Fruit fly (Drosophila melanogaster) whole organism, embryonic: ENCODE data around the gene dah.
A peak's percentile ranks its signal among the peaks of the same experiment; 100 is the strongest.

Source experiments
- Abd-B ChIP-seq: fragments of 200-800 bp; sonication (Bioruptor generic); optimal IDR thresholded peaks from 2 replicates; lab custom pipeline; 2018; ENCODE audit warnings: missing biosample characterization, mild to moderate bottlenecking, missing genetic modification characterization, moderate library complexity
- Atf-2 ChIP-seq: fragments of 200-800 bp; sonication (Bioruptor generic); optimal IDR thresholded peaks from 2 replicates; lab custom pipeline; 2016; ENCODE audit warnings: missing biosample characterization, missing genetic modification characterization
- B-H1 ChIP-seq: fragments of 200-800 bp; sonication (Bioruptor generic); IDR thresholded peaks from 3 replicates; pipeline ENCODE4 v1.3.6; 2022; ENCODE audit warnings: missing biosample characterization, missing genetic modification characterization
- C15 ChIP-seq: fragments of 200-800 bp; sonication (Bioruptor generic); IDR thresholded peaks from 3 replicates; pipeline ENCODE4 v1.3.6; 2022; ENCODE audit warnings: missing biosample characterization, missing genetic modification characterization
- CG11456 ChIP-seq: fragments of 200-800 bp; sonication (Bioruptor generic); IDR thresholded peaks from 3 replicates; pipeline ENCODE4 v1.3.6; 2022; ENCODE audit warnings: missing biosample characterization, missing genetic modification characterization
- CG12155 ChIP-seq: fragments of 200-800 bp; sonication (Bioruptor generic); optimal IDR thresholded peaks from 3 replicates; lab custom pipeline; 2016; ENCODE audit warnings: missing biosample characterization, missing genetic modification characterization
- CG12236 ChIP-seq: fragments of 200-800 bp; sonication (Bioruptor generic); optimal IDR thresholded peaks from 2 replicates; lab custom pipeline; 2016; ENCODE audit warnings: missing biosample characterization, missing genetic modification characterization
- CG13287 ChIP-seq: fragments of 200-800 bp; sonication (Bioruptor generic); IDR thresholded peaks from 2 replicates; pipeline ENCODE4 v1.3.6; 2022; ENCODE audit warnings: missing biosample characterization, missing genetic modification characterization; ENCODE audit not compliant: partially characterized antibody
- CG14014 ChIP-seq: fragments of 200-800 bp; sonication (Bioruptor generic); IDR thresholded peaks from 2 replicates; pipeline ENCODE4 v1.3.6; 2022; ENCODE audit warnings: missing biosample characterization, missing genetic modification characterization
- CG2202 ChIP-seq: fragments of 200-800 bp; sonication (Bioruptor generic); optimal IDR thresholded peaks from 2 replicates; lab custom pipeline; 2018; ENCODE audit warnings: missing biosample characterization, mild to moderate bottlenecking, missing genetic modification characterization
- CG30020 ChIP-seq: fragments of 200-800 bp; optimal IDR thresholded peaks from 2 replicates; lab custom pipeline; 2019; ENCODE audit warnings: missing biosample characterization, mild to moderate bottlenecking, missing genetic modification characterization, moderate library complexity
- CG31224 ChIP-seq: fragments of 200-800 bp; sonication (Bioruptor generic); IDR thresholded peaks from 2 replicates; pipeline ENCODE4 v1.3.6; 2022; ENCODE audit warnings: missing biosample characterization, missing genetic modification characterization
- CG32772 ChIP-seq: fragments of 200-800 bp; sonication (Bioruptor generic); IDR thresholded peaks from 2 replicates; pipeline ENCODE4 v1.3.6; 2022; ENCODE audit warnings: missing biosample characterization, missing genetic modification characterization
- CG3847 ChIP-seq: fragments of 200-800 bp; sonication (Bioruptor generic); IDR thresholded peaks from 2 replicates; pipeline ENCODE4 v1.3.6; 2022; ENCODE audit warnings: missing biosample characterization, missing genetic modification characterization
- CG3995 ChIP-seq: fragments of 200-800 bp; sonication (Bioruptor generic); optimal IDR thresholded peaks from 3 replicates; lab custom pipeline; 2016; ENCODE audit warnings: missing biosample characterization, missing genetic modification characterization
- CG6683 ChIP-seq: fragments of 200-800 bp; sonication (Bioruptor generic); optimal IDR thresholded peaks from 2 replicates; lab custom pipeline; 2017; ENCODE audit warnings: missing biosample characterization, mild to moderate bottlenecking, missing genetic modification characterization, missing genetic modification reagents
- CG7786 ChIP-seq: fragments of 200-800 bp; sonication (Bioruptor generic); optimal IDR thresholded peaks from 2 replicates; lab custom pipeline; 2016; ENCODE audit warnings: missing biosample characterization, missing genetic modification characterization
- CG9437 ChIP-seq: fragments of 200-800 bp; sonication (Bioruptor generic); optimal IDR thresholded peaks from 2 replicates; lab custom pipeline; 2018; ENCODE audit warnings: missing biosample characterization, mild to moderate bottlenecking, missing genetic modification characterization
- CkIIα-i1 ChIP-seq: fragments of 200-800 bp; sonication (Bioruptor generic); IDR thresholded peaks from 2 replicates; pipeline ENCODE4 v1.3.6; 2022; ENCODE audit warnings: missing biosample characterization, missing genetic modification characterization
- H15 ChIP-seq: fragments of 200-800 bp; sonication (Bioruptor generic); IDR thresholded peaks from 3 replicates; pipeline ENCODE4 v1.3.6; 2022; ENCODE audit warnings: missing biosample characterization, missing genetic modification characterization
- HLH4C ChIP-seq: fragments of 200-800 bp; sonication (Bioruptor generic); IDR thresholded peaks from 3 replicates; pipeline ENCODE4 v1.3.6; 2022; ENCODE audit warnings: missing biosample characterization, missing genetic modification characterization; ENCODE audit not compliant: partially characterized antibody
- Hand ChIP-seq: fragments of 200-800 bp; sonication (Bioruptor generic); optimal IDR thresholded peaks from 2 replicates; lab custom pipeline; 2017; ENCODE audit warnings: mild to moderate bottlenecking, missing biosample characterization, missing genetic modification reagents, missing genetic modification characterization
- Mes4 ChIP-seq: fragments of 200-800 bp; sonication (Bioruptor generic); optimal IDR thresholded peaks from 2 replicates; lab custom pipeline; 2016; ENCODE audit warnings: missing biosample characterization, missing genetic modification characterization
- NK7.1 ChIP-seq: fragments of 200-800 bp; sonication (Bioruptor generic); optimal IDR thresholded peaks from 3 replicates; lab custom pipeline; 2016; ENCODE audit warnings: missing biosample characterization, missing genetic modification characterization
- Nf-YC ChIP-seq: fragments of 200-800 bp; optimal IDR thresholded peaks from 3 replicates; lab custom pipeline; 2019; ENCODE audit warnings: missing biosample characterization, mild to moderate bottlenecking, missing genetic modification characterization, moderate library complexity
- Ravus ChIP-seq: fragments of 200-800 bp; sonication (Bioruptor generic); IDR thresholded peaks from 2 replicates; pipeline ENCODE4 v1.3.6; 2022; ENCODE audit warnings: missing biosample characterization, missing genetic modification characterization
- Sry-β ChIP-seq: fragments of 200-800 bp; sonication (Bioruptor generic); optimal IDR thresholded peaks from 2 replicates; lab custom pipeline; 2018; ENCODE audit warnings: missing biosample characterization, mild to moderate bottlenecking, missing genetic modification characterization, moderate library complexity
- aop ChIP-seq: fragments of 200-800 bp; sonication (Bioruptor generic); IDR thresholded peaks from 2 replicates; pipeline ENCODE4 v1.3.6; 2022; ENCODE audit warnings: missing biosample characterization, missing genetic modification characterization
- cg ChIP-seq: fragments of 200-800 bp; sonication (Bioruptor generic); optimal IDR thresholded peaks from 3 replicates; lab custom pipeline; 2019; ENCODE audit warnings: missing biosample characterization, mild to moderate bottlenecking, missing genetic modification characterization, moderate library complexity
- chif ChIP-seq, 2 experiments: fragments of 200-800 bp; sonication (Bioruptor generic); optimal IDR thresholded peaks; 3 replicates each; lab custom pipeline; 2016; ENCODE audit warnings: missing biosample characterization in 2 of 2, missing genetic modification characterization in 2 of 2
- exex ChIP-seq: fragments of 200-800 bp; sonication (Bioruptor generic); optimal IDR thresholded peaks from 4 replicates; lab custom pipeline; 2018; ENCODE audit warnings: missing biosample characterization, mild to moderate bottlenecking, missing genetic modification characterization, moderate library complexity
- fu2 ChIP-seq: fragments of 200-800 bp; sonication (Bioruptor generic); optimal IDR thresholded peaks from 2 replicates; lab custom pipeline; 2016; ENCODE audit warnings: missing biosample characterization, missing genetic modification characterization
- jigr1 ChIP-seq: fragments of 200-800 bp; sonication (Bioruptor generic); IDR thresholded peaks from 3 replicates; pipeline ENCODE4 v1.3.6; 2022; ENCODE audit warnings: missing biosample characterization, missing genetic modification characterization
- lola ChIP-seq, 3 experiments: fragments of >200 bp in 2 of 3; fragments of 200-800 bp in 1 of 3; sonication (Bioruptor generic) in 1 of 3; optimal IDR thresholded peaks; 2 replicates each; lab custom pipeline; 2017 to 2019; ENCODE audit warnings: missing biosample characterization in 3 of 3, missing genetic modification characterization in 3 of 3, mild to moderate bottlenecking in 1 of 3, moderate library complexity in 1 of 3
- nerfin-1 ChIP-seq: fragments of 200-800 bp; sonication (Bioruptor generic); optimal IDR thresholded peaks from 3 replicates; lab custom pipeline; 2019; ENCODE audit warnings: missing biosample characterization, mild to moderate bottlenecking, missing genetic modification characterization, moderate library complexity
- pfk ChIP-seq: fragments of 200-800 bp; sonication (Bioruptor generic); optimal IDR thresholded peaks from 2 replicates; lab custom pipeline; 2018; ENCODE audit warnings: missing biosample characterization, mild to moderate bottlenecking, missing genetic modification characterization, moderate library complexity
- run ChIP-seq: fragments of 200-800 bp; sonication (Bioruptor generic); optimal IDR thresholded peaks from 3 replicates; lab custom pipeline; 2018; ENCODE audit warnings: missing biosample characterization, mild to moderate bottlenecking, missing genetic modification characterization
- salm ChIP-seq: fragments of 200-800 bp; sonication (Bioruptor generic); optimal IDR thresholded peaks from 2 replicates; lab custom pipeline; 2018; ENCODE audit warnings: missing biosample characterization, mild to moderate bottlenecking, missing genetic modification characterization
- scrt ChIP-seq: fragments of 200-800 bp; sonication (Bioruptor generic); optimal IDR thresholded peaks from 2 replicates; lab custom pipeline; 2018; ENCODE audit warnings: missing biosample characterization, mild to moderate bottlenecking, missing genetic modification characterization, moderate library complexity
- sima ChIP-seq: fragments of 200-800 bp; sonication (Bioruptor generic); optimal IDR thresholded peaks from 2 replicates; lab custom pipeline; 2016; ENCODE audit warnings: missing biosample characterization, missing genetic modification characterization
- sqz ChIP-seq: fragments of 200-800 bp; sonication (Bioruptor generic); optimal IDR thresholded peaks from 3 replicates; lab custom pipeline; 2018; ENCODE audit warnings: missing biosample characterization, mild to moderate bottlenecking, missing genetic modification characterization
- ssp ChIP-seq: fragments of 200-800 bp; sonication (Bioruptor generic); IDR thresholded peaks from 2 replicates; pipeline ENCODE4 v1.3.6; 2022; ENCODE audit warnings: missing biosample characterization, missing genetic modification characterization
- sug ChIP-seq: fragments of 200-800 bp; optimal IDR thresholded peaks from 2 replicates; lab custom pipeline; 2019; ENCODE audit warnings: missing biosample characterization, mild to moderate bottlenecking, missing genetic modification characterization, moderate library complexity
- unc-4 ChIP-seq: fragments of 200-800 bp; sonication (Bioruptor generic); IDR thresholded peaks from 2 replicates; pipeline ENCODE4 v1.3.6; 2022; ENCODE audit warnings: missing biosample characterization, missing genetic modification characterization; ENCODE audit not compliant: partially characterized antibody
- vfl ChIP-seq: fragments of 200-800 bp; sonication (Bioruptor generic); optimal IDR thresholded peaks from 2 replicates; lab custom pipeline; 2016; ENCODE audit warnings: missing biosample characterization, missing genetic modification characterization
- vnd ChIP-seq: fragments of 200-800 bp; sonication (Bioruptor generic); IDR thresholded peaks from 3 replicates; pipeline ENCODE4 v1.3.6; 2022; ENCODE audit warnings: missing biosample characterization, missing genetic modification characterization; ENCODE audit not compliant: partially characterized antibody
- vvl ChIP-seq: fragments of 200-800 bp; sonication (Bioruptor generic); IDR thresholded peaks from 2 replicates; pipeline ENCODE4 v1.3.6; 2022; ENCODE audit warnings: missing biosample characterization, missing genetic modification characterization
- yki ChIP-seq: fragments of >200 bp; optimal IDR thresholded peaks from 3 replicates; lab custom pipeline; 2018
- zfh1 ChIP-seq: fragments of 200-800 bp; sonication (Bioruptor generic); IDR thresholded peaks from 3 replicates; pipeline ENCODE4 v1.3.6; 2022; ENCODE audit warnings: missing biosample characterization, missing genetic modification characterization
- zfh2 ChIP-seq: fragments of 200-800 bp; sonication (Bioruptor generic); optimal IDR thresholded peaks from 2 replicates; lab custom pipeline; 2016; ENCODE audit warnings: missing biosample characterization, missing genetic modification characterization

Gene dah

DNA sequence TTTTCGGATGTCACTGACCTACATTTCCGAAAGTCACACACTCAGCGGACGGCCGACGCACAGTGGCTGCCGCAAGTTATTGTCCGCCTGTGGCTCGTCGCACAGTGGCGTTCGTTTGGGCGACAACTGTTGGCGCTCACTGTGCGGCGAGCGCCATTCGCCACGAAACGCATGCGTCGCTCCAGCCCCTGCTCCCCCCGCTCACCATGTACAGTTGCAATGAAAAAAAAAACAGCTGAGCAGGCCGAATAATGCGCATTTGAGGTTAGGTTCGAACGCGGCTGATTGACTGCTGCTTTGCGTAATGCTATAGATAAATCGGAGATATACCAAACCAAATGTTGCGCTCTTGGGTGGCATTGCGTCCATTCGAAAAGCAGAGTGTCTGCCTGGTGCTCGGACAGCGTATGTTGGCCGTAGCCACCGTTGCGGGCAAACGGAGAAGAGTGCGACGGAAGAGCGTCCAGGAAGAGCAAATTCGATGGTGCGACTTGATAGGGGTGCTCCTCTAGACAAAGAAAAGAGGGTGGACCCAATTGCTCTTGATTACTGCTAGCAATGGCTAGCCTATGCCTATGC, 4.8 kb upstream of the dah start (continued):
- TF ChIP-seq CG13287: peak; percentile 65
- TF ChIP-seq CG12155: peak; percentile 79
- TF ChIP-seq H15 (GFP tag; lab: Robert Waterston, UW): peak; percentile 85
- TF ChIP-seq lola (GFP tag; optimal IDR thresholded peaks at IDR 0.05; lab: Kevin White, UChicago): peak in 1 of 3 experiments; percentile 18
- peak; percentile 80 for TF ChIP-seq B-H1 (GFP tag; lab: Robert Waterston, UW)
- TF ChIP-seq vfl (GFP tag; lab: Kevin White, UChicago): no peak
- TF ChIP-seq scrt: peak; percentile 64
- TF ChIP-seq CG31224 (GFP tag; lab: Robert Waterston, UW): peak; percentile 82
- peak; percentile 63; the same call in 1 of the 3 replicates for TF ChIP-seq C15 (GFP tag; lab: Robert Waterston, UW)
- peak; percentile 78 for TF ChIP-seq Mes4 (GFP tag; lab: Kevin White, UChicago)
- TF ChIP-seq Hand (GFP tag; lab: Kevin White, UChicago): peak; percentile 59
- no peak for TF ChIP-seq CG30020 (tag; lab: Kevin White, UChicago)
- TF ChIP-seq CG3847: peak; percentile 79
- TF ChIP-seq CkIIα-i1: peak; percentile 54; the same call in 1 of the 2 replicates
- TF ChIP-seq CG12236 (GFP tag; lab: Kevin White, UChicago): peak; percentile 36
- peak; percentile 78 to 83 for TF ChIP-seq chif (GFP tag; optimal IDR thresholded peaks at IDR 0.05; lab: Kevin White, UChicago)
- TF ChIP-seq CG14014 (GFP tag; lab: Robert Waterston, UW): peak; percentile 91
- TF ChIP-seq vnd (GFP tag; lab: Robert Waterston, UW): no peak
- peak; percentile 25 for TF ChIP-seq run (tag; lab: Kevin White, UChicago)
- TF ChIP-seq NK7.1: peak; percentile 53
- peak; percentile 19 for TF ChIP-seq cg
- peak; percentile 94 for TF ChIP-seq vvl (GFP tag; lab: Robert Waterston, UW)
- TF ChIP-seq Atf-2 (GFP tag; lab: Kevin White, UChicago): peak; percentile 80
- peak; percentile 85 for TF ChIP-seq sug (tag; lab: Kevin White, UChicago)
- peak; percentile 26 for TF ChIP-seq sima (GFP tag; lab: Kevin White, UChicago)
- TF ChIP-seq sqz (GFP tag; lab: Kevin White, UChicago): peak; percentile 98
- TF ChIP-seq salm: peak; percentile 14
- TF ChIP-seq unc-4 (GFP tag; lab: Robert Waterston, UW): peak; percentile 57
- TF ChIP-seq CG9437 (GFP tag; lab: Kevin White, UChicago): peak; percentile 23
- TF ChIP-seq jigr1 (GFP tag; lab: Robert Waterston, UW): 0 out of 3 replicates have a peak, but pooled peaks have one; percentile 42
- TF ChIP-seq aop (GFP tag; lab: Robert Waterston, UW): peak; percentile 87
- peak; percentile 70 for TF ChIP-seq CG6683
- peak; percentile 77 for TF ChIP-seq ssp (GFP tag; lab: Robert Waterston, UW)
- peak; percentile 97 for TF ChIP-seq CG11456 (GFP tag; lab: Robert Waterston, UW)
- TF ChIP-seq zfh1 (GFP tag; lab: Robert Waterston, UW): peak; percentile 94
- peak; percentile 87 for TF ChIP-seq CG7786 (GFP tag; lab: Kevin White, UChicago)
- TF ChIP-seq CG3995 (GFP tag; lab: Kevin White, UChicago): peak; percentile 55
- TF ChIP-seq zfh2 (GFP tag; lab: Kevin White, UChicago): peak; percentile 76
- peak; percentile 44; the same call in 1 of the 3 replicates for TF ChIP-seq HLH4C (GFP tag; lab: Robert Waterston, UW)
- no peak for TF ChIP-seq yki (lab: Kevin White, UChicago)
- TF ChIP-seq Sry-β (GFP tag; lab: Kevin White, UChicago): no peak
- peak; percentile 63 for TF ChIP-seq pfk (GFP tag; lab: Kevin White, UChicago)
- peak; percentile 49 for TF ChIP-seq Ravus
- TF ChIP-seq CG2202: peak; percentile 35
- TF ChIP-seq nerfin-1: peak; percentile 49
- peak; percentile 78 for TF ChIP-seq fu2
- peak; percentile 68 for TF ChIP-seq Nf-YC (tag; lab: Kevin White, UChicago)
- peak; percentile 94 for TF ChIP-seq CG32772
- TF ChIP-seq exex: peak; percentile 51
- peak; percentile 27 for TF ChIP-seq Abd-B (GFP tag; lab: Kevin White, UChicago)
